Worm (Caenorhabditis elegans) whole organism, mixed stage, embryonic: ENCODE measurements around the gene pbs-1.

Experiments used
- M03D4.4 ChIP-seq: sonication (generic microtip); optimal IDR thresholded peaks from 2 replicates; lab custom pipeline; 2017; ENCODE audit warnings: mild to moderate bottlenecking, missing genetic modification characterization, missing compliant biosample characterization
- bed-3 ChIP-seq: fragments of 200-800 bp; sonication (Bioruptor generic); optimal IDR thresholded peaks from 3 replicates; lab custom pipeline; 2018; ENCODE audit warnings: mild to moderate bottlenecking, missing genetic modification characterization, moderate library complexity, missing compliant biosample characterization
- ceh-39 ChIP-seq: fragments of 150-350 bp; optimal IDR thresholded peaks from 2 replicates; lab custom pipeline; 2014; ENCODE audit warnings: missing biosample characterization, missing genetic modification characterization
- ceh-83 ChIP-seq: fragments of 200-800 bp; sonication (Bioruptor generic); optimal IDR thresholded peaks from 2 replicates; lab custom pipeline; 2018; ENCODE audit warnings: mild to moderate bottlenecking, missing genetic modification characterization, missing compliant biosample characterization
- ces-1 ChIP-seq: fragments of 150-350 bp; optimal IDR thresholded peaks from 2 replicates; lab custom pipeline; 2014; ENCODE audit warnings: missing biosample characterization, missing genetic modification reagents, missing genetic modification characterization
- cnd-1 ChIP-seq: fragments of 200-800 bp; sonication (Bioruptor generic); optimal IDR thresholded peaks from 2 replicates; lab custom pipeline; 2018; ENCODE audit warnings: mild to moderate bottlenecking, missing genetic modification characterization, missing compliant biosample characterization
- drap-1 ChIP-seq: fragments of 200-800 bp; sonication (Bioruptor generic); optimal IDR thresholded peaks from 3 replicates; lab custom pipeline; 2018; ENCODE audit warnings: mild to moderate bottlenecking, missing genetic modification characterization, missing compliant biosample characterization
- elt-1 ChIP-seq: sonication (generic microtip); optimal IDR thresholded peaks from 2 replicates; lab custom pipeline; 2017; ENCODE audit warnings: missing genetic modification characterization, mild to moderate bottlenecking, missing compliant biosample characterization, antibody characterized with exemption, moderate library complexity, borderline replicate concordance; ENCODE audit not compliant: insufficient read depth
- elt-3 ChIP-seq: fragments of 150-350 bp; optimal IDR thresholded peaks from 2 replicates; lab custom pipeline; 2014; ENCODE audit warnings: missing biosample characterization, missing genetic modification characterization
- flh-1 ChIP-seq: fragments of 200-800 bp; sonication (Bioruptor generic); optimal IDR thresholded peaks from 2 replicates; lab custom pipeline; 2018; ENCODE audit warnings: mild to moderate bottlenecking, missing genetic modification characterization, moderate library complexity, missing compliant biosample characterization
- ham-2 ChIP-seq: fragments of 200-800 bp; sonication (Bioruptor generic); optimal IDR thresholded peaks from 2 replicates; lab custom pipeline; 2018; ENCODE audit warnings: mild to moderate bottlenecking, missing genetic modification characterization, missing compliant biosample characterization
- hlh-1 ChIP-seq: fragments of 150-350 bp; optimal IDR thresholded peaks from 2 replicates; lab custom pipeline; 2014; ENCODE audit warnings: missing biosample characterization, missing genetic modification reagents, missing genetic modification characterization
- lin-13 ChIP-seq: fragments of 150-350 bp; optimal IDR thresholded peaks from 2 replicates; lab custom pipeline; 2014; ENCODE audit warnings: missing biosample characterization, missing genetic modification characterization
- lsy-2 ChIP-seq: fragments of 150-350 bp; optimal IDR thresholded peaks from 2 replicates; lab custom pipeline; 2014; ENCODE audit warnings: missing biosample characterization, missing genetic modification characterization
- mab-5 ChIP-seq: fragments of 150-350 bp; optimal IDR thresholded peaks from 2 replicates; lab custom pipeline; 2014; ENCODE audit warnings: missing biosample characterization, missing genetic modification characterization
- mep-1 ChIP-seq: fragments of 150-350 bp; optimal IDR thresholded peaks from 2 replicates; lab custom pipeline; 2017; ENCODE audit warnings: missing biosample characterization, missing genetic modification reagents, missing genetic modification characterization, inconsistent platforms
- mls-2 ChIP-seq: sonication (generic microtip); optimal IDR thresholded peaks from 2 replicates; lab custom pipeline; 2016; ENCODE audit warnings: mild to moderate bottlenecking, missing genetic modification characterization, moderate library complexity, missing compliant biosample characterization
- nhr-12 ChIP-seq: fragments of 150-350 bp; optimal IDR thresholded peaks from 2 replicates; lab custom pipeline; 2014; ENCODE audit warnings: missing biosample characterization, missing genetic modification characterization
- nhr-2 ChIP-seq: fragments of 150-350 bp; optimal IDR thresholded peaks from 2 replicates; lab custom pipeline; 2014; ENCODE audit warnings: missing biosample characterization, missing genetic modification characterization
- nhr-237 ChIP-seq: fragments of 150-350 bp; optimal IDR thresholded peaks from 2 replicates; lab custom pipeline; 2014; ENCODE audit warnings: missing biosample characterization, missing genetic modification characterization
- nhr-28 ChIP-seq: fragments of 150-350 bp; optimal IDR thresholded peaks from 2 replicates; lab custom pipeline; 2014; ENCODE audit warnings: missing biosample characterization, missing genetic modification characterization
- nhr-76 ChIP-seq: sonication (generic microtip); optimal IDR thresholded peaks from 2 replicates; lab custom pipeline; 2017; ENCODE audit warnings: missing biosample characterization, missing genetic modification characterization
- pha-4 ChIP-seq: fragments of 150-350 bp; optimal IDR thresholded peaks from 2 replicates; lab custom pipeline; 2018; ENCODE audit warnings: missing biosample characterization, missing genetic modification reagents, missing genetic modification characterization
- sem-2 ChIP-seq: fragments of 200-800 bp; sonication (Bioruptor generic); optimal IDR thresholded peaks from 2 replicates; lab custom pipeline; 2018; ENCODE audit warnings: mild to moderate bottlenecking, missing genetic modification characterization, missing compliant biosample characterization
- snpc-4 ChIP-seq: fragments of 150-350 bp; optimal IDR thresholded peaks from 2 replicates; lab custom pipeline; 2014; ENCODE audit warnings: missing biosample characterization, missing genetic modification characterization
- sptf-1 ChIP-seq: sonication (generic microtip); optimal IDR thresholded peaks from 2 replicates; lab custom pipeline; 2017; ENCODE audit warnings: mild to moderate bottlenecking, missing genetic modification characterization, moderate library complexity, missing compliant biosample characterization
- tbx-8 ChIP-seq: fragments of 200-800 bp; sonication (Bioruptor generic); optimal IDR thresholded peaks from 2 replicates; lab custom pipeline; 2018; ENCODE audit warnings: mild to moderate bottlenecking, missing genetic modification characterization, moderate library complexity, missing compliant biosample characterization
- unc-120 ChIP-seq: sonication (generic microtip); optimal IDR thresholded peaks from 2 replicates; lab custom pipeline; 2017; ENCODE audit warnings: missing genetic modification characterization, missing compliant biosample characterization; ENCODE audit not compliant: poor library complexity, severe bottlenecking
- unc-39 ChIP-seq: fragments of 150-350 bp; optimal IDR thresholded peaks from 2 replicates; lab custom pipeline; 2014; ENCODE audit warnings: missing biosample characterization, missing genetic modification characterization
- unc-62 ChIP-seq: fragments of 150-350 bp; optimal IDR thresholded peaks from 2 replicates; lab custom pipeline; 2014; ENCODE audit warnings: missing biosample characterization, missing genetic modification reagents, missing genetic modification characterization
- zip-8 ChIP-seq: fragments of 150-350 bp; optimal IDR thresholded peaks from 2 replicates; lab custom pipeline; 2014; ENCODE audit warnings: missing biosample characterization, missing genetic modification characterization
- ztf-11 ChIP-seq: fragments of 150-350 bp; optimal IDR thresholded peaks from 2 replicates; lab custom pipeline; 2014; ENCODE audit warnings: missing biosample characterization, missing genetic modification characterization

pbs-1 gene

DNA sequence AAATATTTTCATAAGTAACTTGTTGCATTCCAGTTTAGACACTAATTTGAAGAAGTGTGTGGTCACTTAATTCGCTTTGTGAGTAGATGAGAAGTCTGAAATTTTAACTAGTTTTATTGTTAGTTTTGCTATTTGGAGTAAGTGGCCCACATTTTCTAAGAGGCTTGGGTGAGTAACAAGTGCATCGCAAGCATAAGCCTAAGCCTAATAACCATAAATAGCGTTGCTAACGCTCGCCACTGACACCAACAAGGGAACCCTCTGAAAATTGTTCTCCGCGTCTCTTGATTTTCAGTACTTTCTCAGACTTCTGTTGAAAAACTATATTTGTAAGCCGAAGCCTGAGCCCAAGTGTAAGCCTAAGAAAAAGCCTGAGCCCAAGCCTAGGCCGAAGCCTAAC, 14.7 kb upstream of the pbs-1 start, which contains the start of gene epic-3:
Gene epic-3, minus strand, starts transcription at position 101 of the 400 bp plus-strand sequence.
- TF ChIP-seq elt-1 (tag; lab: Kevin White, UChicago), result no peak
- TF ChIP-seq unc-62 (GFP tag; lab: Kevin White, UChicago), result no peak
- TF ChIP-seq nhr-237, result no peak

DNA sequence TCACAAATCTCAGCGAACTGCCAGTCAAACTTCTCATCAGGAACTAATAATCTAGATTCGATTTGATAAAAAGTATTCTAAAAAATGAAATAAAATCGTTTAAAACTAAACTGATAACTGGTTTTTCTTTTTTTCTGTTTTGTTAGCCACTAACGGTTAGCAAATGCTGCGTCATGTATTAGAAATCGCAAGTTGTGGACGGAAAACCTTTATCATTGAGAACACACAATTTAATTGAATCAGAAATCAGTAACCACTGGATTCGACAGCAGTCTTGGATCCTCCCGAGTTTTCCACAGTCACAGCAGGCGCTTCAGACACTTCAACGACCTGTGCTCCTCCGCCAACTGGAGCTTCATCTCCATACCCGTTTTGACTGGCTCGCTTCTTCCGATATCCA, 13.4 kb upstream of the pbs-1 start:
- TF ChIP-seq ham-2 (GFP tag; lab: Kevin White, UChicago) (no peak), lin-13 (tag; lab: Kevin White, UChicago) (no peak), bed-3 (no peak), snpc-4 (tag; lab: Kevin White, UChicago) (no peak), mab-5 (tag; lab: Kevin White, UChicago) (no peak), unc-62 (GFP tag; lab: Kevin White, UChicago) (no peak), tbx-8 (GFP tag; lab: Kevin White, UChicago) (no peak), nhr-12 (tag; lab: Kevin White, UChicago) (no peak), drap-1 (GFP tag; lab: Kevin White, UChicago) (no peak), hlh-1 (tag; lab: Kevin White, UChicago) (no peak), nhr-28 (no peak), sptf-1 (no peak), nhr-76 (tag; lab: Kevin White, UChicago) (no peak), unc-120 (no peak), unc-39 (no peak), mep-1 (tag; lab: Kevin White, UChicago) (no peak), ztf-11 (tag; lab: Kevin White, UChicago) (no peak)

DNA sequence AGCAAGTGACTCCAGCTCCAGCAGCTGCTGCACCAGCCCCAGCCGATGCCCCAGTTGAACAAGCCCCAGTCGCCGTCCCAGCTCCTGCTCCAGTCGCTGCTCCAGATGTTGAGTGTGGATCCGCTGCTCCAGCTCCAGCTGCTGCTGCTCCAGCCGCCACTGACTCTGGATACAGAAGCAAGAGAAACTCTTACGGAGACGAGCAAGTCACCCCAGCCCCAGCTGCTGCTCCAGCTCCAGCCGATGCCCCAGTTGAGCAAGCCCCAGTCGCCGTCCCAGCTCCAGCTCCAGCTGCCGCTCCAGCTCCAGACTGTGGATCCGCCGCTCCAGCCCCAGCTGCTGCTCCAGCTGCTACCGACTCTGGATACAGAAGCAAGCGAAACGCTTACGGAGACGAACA, 12.1 kb upstream of the pbs-1 start:
- TF ChIP-seq sem-2, result no peak
- no peak for TF ChIP-seq nhr-76 (tag; lab: Kevin White, UChicago)
- TF ChIP-seq zip-8 (tag; lab: Kevin White, UChicago), result no peak
- TF ChIP-seq cnd-1, result no peak
- TF ChIP-seq drap-1 (GFP tag; lab: Kevin White, UChicago), result no peak
- TF ChIP-seq elt-1 (tag; lab: Kevin White, UChicago), result no peak
- TF ChIP-seq nhr-28, result no peak
- TF ChIP-seq ceh-83 (GFP tag; lab: Kevin White, UChicago), result no peak
- TF ChIP-seq elt-3, result no peak
- no peak for TF ChIP-seq mab-5 (tag; lab: Kevin White, UChicago)
- no peak for TF ChIP-seq lin-13 (tag; lab: Kevin White, UChicago)
- no peak for TF ChIP-seq unc-62 (GFP tag; lab: Kevin White, UChicago)
- TF ChIP-seq snpc-4 (tag; lab: Kevin White, UChicago), result no peak
- no peak for TF ChIP-seq sptf-1
- no peak for TF ChIP-seq ham-2 (GFP tag; lab: Kevin White, UChicago)
- no peak for TF ChIP-seq mls-2 (tag; lab: Kevin White, UChicago)
- TF ChIP-seq ceh-39, result no peak
- TF ChIP-seq mep-1 (tag; lab: Kevin White, UChicago), result no peak

DNA sequence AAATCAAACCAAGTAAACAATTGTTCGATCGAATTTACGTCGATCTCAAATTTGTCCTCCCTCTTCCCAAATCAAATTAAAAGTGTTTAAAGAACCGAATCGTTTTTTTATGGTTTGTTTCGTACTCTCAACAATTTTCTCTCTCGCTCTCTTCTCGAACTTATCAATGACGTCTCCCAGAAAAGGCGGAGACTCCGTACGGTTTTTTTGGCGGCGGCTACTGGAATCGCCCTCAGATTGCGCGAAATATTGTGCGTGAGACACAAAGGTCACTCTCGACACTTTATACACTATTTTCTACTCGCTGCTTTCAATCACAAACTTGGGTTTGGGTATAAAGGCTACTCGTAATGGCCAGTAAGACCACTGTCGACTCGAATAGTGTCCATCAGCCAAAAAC, 10.9 kb upstream of the pbs-1 start, which contains the start of gene epic-2:
Gene epic-2, plus strand, starts transcription at position 317 of the 400 bp plus-strand sequence.
- TF ChIP-seq ceh-39 (no peak), bed-3 (no peak)
- TF ChIP-seq, all 35 proteins: peak for 0

DNA sequence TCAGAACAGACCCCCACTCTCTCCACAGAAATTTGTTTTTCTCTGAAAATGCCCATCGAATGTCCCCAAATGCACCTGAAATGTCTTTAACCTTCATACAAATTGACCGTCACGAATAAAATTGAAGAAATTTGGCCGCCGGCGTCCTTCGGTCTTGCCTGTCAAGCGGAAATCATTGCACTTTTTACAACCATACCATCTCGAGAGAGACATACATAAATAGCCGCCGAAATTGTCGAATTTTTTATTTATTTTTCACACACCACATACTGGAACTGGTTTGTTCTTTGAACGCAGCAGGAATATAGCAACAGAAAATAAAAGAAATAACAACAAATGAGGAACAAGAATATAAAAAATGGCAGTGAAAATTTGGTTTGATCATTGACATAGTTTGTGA, 6.2 kb upstream of the pbs-1 start:
- no peak for TF ChIP-seq zip-8 (tag; lab: Kevin White, UChicago)

DNA sequence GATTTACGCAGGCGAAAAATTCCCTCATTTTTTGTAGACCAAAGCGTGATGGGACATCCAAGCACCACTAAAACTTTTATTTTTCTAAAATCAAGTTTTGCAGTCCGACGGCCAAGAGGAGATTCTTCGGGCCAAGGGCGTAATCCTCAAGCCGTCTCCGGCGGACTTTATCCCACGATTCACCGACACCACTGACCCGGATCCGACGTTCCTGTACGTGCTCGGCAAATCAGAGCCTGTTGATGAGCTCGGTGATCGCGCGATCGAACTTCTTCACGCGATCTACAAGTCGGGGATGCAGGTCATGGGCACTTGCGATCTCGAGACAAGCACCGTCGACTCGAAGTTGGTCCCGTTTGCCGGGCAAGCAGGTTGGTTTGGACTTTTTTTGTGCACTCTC, 4.1 kb upstream of the pbs-1 start:
- TF ChIP-seq drap-1 (GFP tag; lab: Kevin White, UChicago) (no peak), nhr-2 (no peak), snpc-4 (tag; lab: Kevin White, UChicago) (no peak), cnd-1 (no peak), nhr-12 (tag; lab: Kevin White, UChicago) (no peak), lin-13 (tag; lab: Kevin White, UChicago) (no peak), tbx-8 (GFP tag; lab: Kevin White, UChicago) (no peak), elt-1 (tag; lab: Kevin White, UChicago) (no peak), M03D4.4 (tag; lab: Kevin White, UChicago) (no peak), sptf-1 (no peak), elt-3 (no peak), flh-1 (GFP tag; lab: Kevin White, UChicago) (no peak), ces-1 (GFP tag; lab: Kevin White, UChicago) (no peak), mab-5 (tag; lab: Kevin White, UChicago) (no peak), lsy-2 (no peak), ceh-83 (GFP tag; lab: Kevin White, UChicago) (no peak), mep-1 (tag; lab: Kevin White, UChicago) (no peak), nhr-28 (no peak), pha-4 (tag; lab: Kevin White, UChicago) (no peak)
- TF ChIP-seq, all 35 proteins: peak for 0
